Fruit fly (Drosophila melanogaster) Kc167 (cell line): Measurements from ENCODE around the gene CG8136.

Source experiments
- Myc ChIP-seq: fragments of >200 bp; optimal IDR thresholded peaks from 2 replicates; lab custom pipeline; 2017; ENCODE audit warnings: missing external identifiers
- Sin3A ChIP-seq: fragments of >200 bp; optimal IDR thresholded peaks from 2 replicates; lab custom pipeline; 2018; ENCODE audit warnings: missing external identifiers
- h ChIP-seq: fragments of >200 bp; optimal IDR thresholded peaks from 3 replicates; lab custom pipeline; 2018; ENCODE audit warnings: missing external identifiers
- insv ChIP-seq: fragments of >200 bp; optimal IDR thresholded peaks from 3 replicates; lab custom pipeline; 2018; ENCODE audit warnings: missing external identifiers
- psq ChIP-seq: fragments of >200 bp; optimal IDR thresholded peaks from 2 replicates; lab custom pipeline; 2017; ENCODE audit warnings: missing external identifiers
- ttk ChIP-seq: sonication (Bioruptor generic); optimal IDR thresholded peaks from 2 replicates; lab custom pipeline; 2017; ENCODE audit warnings: missing external identifiers

Gene CG8136

DNA sequence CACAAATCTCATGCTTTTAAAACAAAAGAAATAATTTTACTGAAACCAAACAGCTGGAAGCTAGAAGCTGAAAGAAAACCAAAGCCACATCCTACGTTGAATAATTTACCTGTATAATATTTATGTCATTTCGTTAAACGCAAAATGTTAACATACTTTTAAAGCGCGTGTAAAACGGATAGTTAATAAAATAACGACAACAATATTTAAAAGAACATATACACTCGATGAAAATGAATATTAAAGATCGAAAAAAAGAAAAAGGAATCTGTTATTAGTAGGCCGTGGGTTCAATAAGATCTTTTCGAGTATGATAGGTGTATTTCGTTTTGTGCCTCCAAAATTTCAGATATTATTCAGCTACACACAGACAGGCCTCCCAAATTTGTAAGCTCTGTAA is at the start of gene CG8136:
TSS of gene CG8136 (plus strand) at position 301 of the 400 bp plus-strand sequence.
- TF ChIP-seq ttk (no peak), Myc (lab: Kevin White, UChicago) (no peak), insv (lab: Kevin White, UChicago) (no peak), Sin3A (lab: Kevin White, UChicago) (no peak), h (lab: Kevin White, UChicago) (no peak), psq (lab: Kevin White, UChicago) (no peak)

DNA sequence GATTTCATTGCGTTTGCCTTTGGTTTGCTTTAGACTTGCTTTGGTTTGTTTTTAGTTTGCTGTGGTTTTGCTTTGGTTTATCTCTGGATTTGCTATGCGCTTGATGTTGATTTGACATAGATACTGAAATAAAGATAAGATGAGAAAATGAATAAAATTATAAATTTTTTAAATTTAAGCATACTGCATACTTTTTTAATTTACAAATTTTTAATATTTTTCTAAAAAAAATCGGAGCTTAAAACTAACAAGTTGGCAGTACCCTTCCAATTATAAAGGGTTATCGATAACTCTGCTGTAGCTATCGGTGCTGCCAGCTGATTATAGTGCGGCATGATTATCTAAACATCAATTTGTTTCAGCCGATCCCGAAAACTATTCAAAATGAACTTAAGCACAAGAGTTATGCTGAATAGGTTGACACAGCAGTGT is 47.4 kb upstream of the CG8136 start, which contains the start of gene mRpL19:
TSS of gene mRpL19 (plus strand) at position 307 of the 432 bp plus-strand sequence.
- no peak for TF ChIP-seq psq (lab: Kevin White, UChicago)
- TF ChIP-seq Myc (lab: Kevin White, UChicago): no peak
- TF ChIP-seq Sin3A (lab: Kevin White, UChicago): no peak
- no peak for TF ChIP-seq h (lab: Kevin White, UChicago)
- TF ChIP-seq ttk: no peak
- TF ChIP-seq insv (lab: Kevin White, UChicago): no peak

DNA sequence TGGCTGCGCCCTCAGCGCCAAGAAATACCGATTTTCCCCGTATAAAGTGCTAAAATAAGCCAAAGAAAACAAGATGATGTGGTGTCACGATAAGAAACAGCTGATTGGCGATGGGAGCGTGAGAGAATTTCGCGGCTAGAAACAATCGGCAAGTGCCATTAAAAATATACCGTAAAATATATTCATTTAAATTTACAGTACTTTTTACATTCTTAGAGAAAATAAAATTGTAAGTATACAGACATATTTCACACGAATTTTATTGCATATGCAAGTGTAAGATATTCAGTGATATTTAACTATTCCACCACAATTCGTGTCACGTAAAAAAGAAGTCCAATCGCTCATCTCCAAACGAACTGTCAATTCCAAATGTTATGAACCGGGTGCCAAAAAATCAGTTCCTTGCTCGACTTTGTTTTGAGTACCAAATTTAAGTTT is 44.6 kb upstream of the CG8136 start, which contains the start of the genes Unc50, CG11755 and CG8043:
TSS of gene Unc50 (minus strand) at position 54 of the 441 bp plus-strand sequence.
TSS of gene CG11755 (plus strand) at position 356 of the 441 bp plus-strand sequence.
TSS of gene CG8043 (plus strand) at position 356 of the 441 bp plus-strand sequence.
- TF ChIP-seq psq (lab: Kevin White, UChicago) (no peak), ttk (no peak), insv (lab: Kevin White, UChicago) (no peak), Sin3A (lab: Kevin White, UChicago) (no peak), Myc (lab: Kevin White, UChicago) (no peak), h (lab: Kevin White, UChicago) (no peak)

DNA sequence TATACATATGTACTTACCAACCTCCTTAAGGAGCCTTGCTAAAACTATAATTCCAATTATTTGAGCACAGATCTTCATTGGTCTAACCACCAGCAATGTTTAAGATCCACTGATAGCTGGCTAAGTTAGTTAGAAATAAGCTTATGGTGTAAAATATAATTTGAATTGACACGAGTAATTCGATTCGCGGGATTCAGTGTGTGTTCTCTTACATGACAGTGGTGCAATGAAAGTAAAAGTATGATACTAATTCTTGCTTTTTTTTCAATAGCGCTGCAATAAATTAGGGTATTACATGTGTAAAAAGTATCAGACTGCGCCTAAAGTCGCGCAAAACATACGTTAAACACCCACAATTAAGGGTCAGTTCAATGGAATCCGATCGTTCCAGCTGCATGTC is 41.2 kb upstream of the CG8136 start, which contains the start of gene CG33325:
TSS of gene CG33325 (minus strand) at position 101 of the 400 bp plus-strand sequence.
- TF ChIP-seq h (lab: Kevin White, UChicago) (no peak), Sin3A (lab: Kevin White, UChicago) (no peak), Myc (lab: Kevin White, UChicago) (no peak), insv (lab: Kevin White, UChicago) (no peak), ttk (no peak), psq (lab: Kevin White, UChicago) (no peak)

DNA sequence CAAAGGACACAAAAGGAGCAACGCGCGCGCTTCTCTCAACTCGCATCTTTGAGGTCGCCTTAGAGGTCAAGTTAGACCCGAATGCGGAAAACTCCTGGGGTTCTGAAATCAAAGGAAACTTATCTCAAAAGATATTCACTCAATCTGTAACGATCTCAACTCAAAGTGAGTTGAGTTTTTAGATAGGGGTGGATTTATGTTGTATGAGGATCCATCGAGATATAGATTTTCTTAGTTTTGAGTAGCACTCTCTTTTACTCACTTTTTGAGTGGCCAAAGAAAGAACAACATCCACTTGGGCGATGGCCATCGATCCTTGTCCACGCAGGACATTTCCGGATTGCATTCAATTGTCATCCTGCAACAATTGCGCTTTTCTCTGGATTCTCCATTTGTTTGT is 40.6 kb upstream of the CG8136 start:
- no peak for TF ChIP-seq Myc (lab: Kevin White, UChicago)

DNA sequence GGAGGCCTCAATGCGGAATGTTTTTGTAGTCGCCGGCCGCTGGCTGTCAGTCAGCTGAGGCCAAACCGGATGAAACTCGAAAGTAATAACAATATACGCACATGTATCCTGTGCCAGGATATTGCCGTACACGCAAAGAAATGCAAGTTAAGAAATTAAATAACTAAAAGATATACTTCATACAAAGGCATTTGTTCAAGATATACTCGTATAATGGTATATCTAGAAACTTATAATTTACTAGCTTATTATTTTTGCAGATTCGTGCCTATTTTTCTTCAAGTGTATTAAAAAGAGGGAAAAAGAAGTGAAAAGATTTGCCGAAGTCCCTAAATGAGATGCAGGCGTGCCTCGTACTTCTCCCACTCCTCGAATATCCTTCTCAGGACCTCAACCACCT is 37.9 kb upstream of the CG8136 start:
- TF ChIP-seq Myc (lab: Kevin White, UChicago): no peak
- no peak for TF ChIP-seq insv (lab: Kevin White, UChicago)
- no peak for TF ChIP-seq h (lab: Kevin White, UChicago)
- TF ChIP-seq Sin3A (lab: Kevin White, UChicago): no peak
- no peak for TF ChIP-seq psq (lab: Kevin White, UChicago)
- no peak for TF ChIP-seq ttk

DNA sequence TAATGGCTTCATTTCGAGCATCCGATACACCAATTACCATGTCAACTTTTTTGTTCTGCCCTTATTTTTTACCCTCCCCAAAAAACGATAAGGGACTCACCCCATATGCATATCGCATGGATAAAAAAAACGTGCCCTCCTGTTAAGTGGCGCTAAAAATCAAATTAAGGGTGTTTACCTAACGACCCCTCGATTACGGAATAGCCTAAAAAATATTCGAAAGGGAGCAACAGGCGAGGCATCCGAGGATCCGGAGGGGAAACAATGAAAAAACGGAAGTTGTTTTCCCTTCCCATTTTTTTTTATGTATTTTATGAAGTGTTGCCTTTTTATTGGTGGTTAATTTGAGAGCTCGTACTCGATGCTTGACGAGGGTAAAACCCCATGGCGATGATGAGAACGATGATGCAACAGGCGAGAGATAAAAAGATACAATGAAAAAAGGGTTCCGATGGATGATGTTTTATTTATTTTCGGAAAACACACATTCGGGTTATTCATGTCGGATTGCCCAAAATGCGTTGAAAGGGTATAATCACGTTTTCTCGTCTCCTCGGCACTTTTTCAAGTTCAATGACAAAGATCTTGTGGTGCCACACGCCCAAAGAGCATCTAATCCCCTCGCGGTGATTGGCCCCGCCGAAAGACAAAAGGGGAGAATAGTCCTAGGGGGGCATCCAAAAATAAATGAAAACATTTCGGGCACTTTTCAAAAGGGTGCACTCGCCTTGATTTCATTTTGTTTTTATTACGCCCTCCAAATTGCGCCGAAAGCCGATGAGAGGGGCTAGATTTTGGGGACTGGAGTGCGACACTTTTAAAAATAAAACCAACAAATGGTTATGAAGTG is 36.6 kb upstream of the CG8136 start, which contains the start of gene CG44227:
TSS of gene CG44227 (minus strand) at position 849 of the 850 bp plus-strand sequence.
- TF ChIP-seq insv (lab: Kevin White, UChicago) (no peak), ttk (no peak), psq (lab: Kevin White, UChicago) (no peak), h (lab: Kevin White, UChicago) (no peak), Sin3A (lab: Kevin White, UChicago) (no peak), Myc (lab: Kevin White, UChicago) (no peak)

DNA sequence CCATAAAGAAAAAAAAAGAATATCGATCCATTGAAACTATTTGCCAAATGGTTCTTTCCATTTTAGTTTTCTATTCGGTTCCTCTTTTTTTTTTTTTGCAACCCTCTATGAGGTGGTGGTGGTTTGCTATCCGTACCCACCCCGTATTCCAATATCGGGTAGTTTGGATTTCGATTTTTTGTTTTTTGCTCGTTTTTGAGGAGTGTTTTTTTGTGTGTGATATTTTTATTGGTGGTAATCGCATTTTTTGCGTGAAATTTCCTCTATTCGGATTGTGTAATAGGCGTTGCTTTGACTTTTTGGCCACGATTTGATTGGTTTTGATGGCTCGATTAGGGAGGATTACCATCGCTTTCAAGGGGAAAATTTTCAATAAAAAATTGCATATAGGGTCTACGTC is 34.7 kb upstream of the CG8136 start:
- TF ChIP-seq Myc (lab: Kevin White, UChicago) (no peak), Sin3A (lab: Kevin White, UChicago) (no peak), ttk (no peak), psq (lab: Kevin White, UChicago) (no peak), insv (lab: Kevin White, UChicago) (no peak), h (lab: Kevin White, UChicago) (no peak)

DNA sequence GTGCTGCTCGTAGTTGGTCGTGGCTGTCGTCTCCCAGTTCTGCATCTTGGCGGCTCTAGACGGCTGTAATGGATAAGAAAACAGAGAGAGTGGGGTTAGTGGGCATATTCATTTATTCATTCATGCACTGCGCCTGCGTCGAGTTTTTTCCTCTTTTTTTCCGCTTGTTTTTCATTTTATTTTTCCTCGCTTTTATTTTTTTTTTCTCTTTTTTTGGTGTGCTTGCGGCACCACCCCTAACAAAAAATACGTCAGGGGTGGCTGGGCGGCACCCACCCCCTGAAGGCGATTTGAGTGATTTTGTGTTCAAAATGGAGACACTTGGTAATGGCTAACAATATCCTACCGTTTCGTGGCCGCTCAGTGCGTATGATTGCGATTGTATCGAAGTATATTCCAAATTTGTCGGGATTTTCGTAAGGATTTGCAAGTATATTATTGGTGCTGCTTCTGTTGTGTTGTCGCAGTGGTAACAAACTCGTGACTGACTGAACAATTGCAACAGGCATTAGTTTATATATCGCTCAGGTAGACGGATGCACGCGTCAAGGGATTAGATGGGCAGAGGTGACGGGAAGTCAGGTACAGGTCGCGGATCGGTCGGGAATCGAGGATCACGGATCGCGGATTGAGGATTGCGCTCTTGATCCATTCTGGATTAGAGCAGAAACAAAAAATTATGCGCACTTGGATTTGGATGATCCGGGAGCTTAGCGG is 26.9 kb upstream of the CG8136 start:
- TF ChIP-seq h (lab: Kevin White, UChicago): no peak

DNA sequence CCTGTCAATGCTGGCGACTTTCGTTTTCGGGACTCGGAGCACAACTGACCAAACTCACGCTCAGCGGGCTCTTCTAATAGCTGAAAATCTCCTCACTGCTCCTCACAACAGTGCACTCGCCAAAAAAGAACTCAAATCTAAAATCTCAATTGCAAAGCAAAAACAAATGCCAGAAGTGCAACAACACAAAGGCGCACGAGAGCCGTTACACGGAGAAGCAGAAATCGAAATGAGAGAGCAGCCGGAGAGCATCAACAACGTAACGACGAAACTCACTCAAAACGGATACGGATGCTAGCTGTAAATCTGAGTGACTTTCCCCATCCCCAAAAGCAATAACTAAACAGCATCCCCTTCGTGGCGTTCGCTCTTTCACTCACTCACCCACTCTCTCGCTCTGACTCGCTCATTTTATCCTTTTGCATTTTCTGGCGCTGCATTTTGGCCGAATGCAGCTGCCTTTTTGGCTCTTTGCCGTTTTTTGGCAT is 23.4 kb upstream of the CG8136 start, which contains the start of gene hb:
TSS of gene hb (minus strand) at position 51 of the 488 bp plus-strand sequence.
- no peak for TF ChIP-seq insv (lab: Kevin White, UChicago)
- TF ChIP-seq psq (lab: Kevin White, UChicago): no peak

DNA sequence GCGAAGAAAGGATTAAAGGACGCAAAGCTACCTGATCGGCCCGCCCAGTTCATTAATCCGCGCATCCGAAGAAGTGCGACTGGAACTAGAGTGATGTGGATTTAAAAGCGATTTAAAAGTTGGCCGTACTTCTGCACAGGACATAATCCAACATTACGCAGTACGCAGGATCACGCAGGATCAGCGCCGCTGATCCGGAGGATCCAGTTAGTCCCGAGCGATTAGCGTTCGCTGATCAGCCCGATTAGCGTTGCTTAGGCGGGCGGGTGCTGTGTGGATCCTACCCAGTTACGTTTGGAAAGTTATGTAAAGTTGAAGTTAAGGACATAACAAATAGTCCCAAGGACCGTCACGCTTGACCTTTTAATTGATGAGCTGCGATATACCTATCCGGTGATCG is 21.9 kb upstream of the CG8136 start:
- TF ChIP-seq Myc (lab: Kevin White, UChicago) (no peak), ttk (no peak), h (lab: Kevin White, UChicago) (no peak), insv (lab: Kevin White, UChicago) (no peak), Sin3A (lab: Kevin White, UChicago) (no peak), psq (lab: Kevin White, UChicago) (no peak)
